Fruit fly (Drosophila melanogaster) S2 (cell line): ENCODE measurements around the gene CYLD.

Experiments
- CG8478 ChIP-seq: fragments of >200 bp; optimal IDR thresholded peaks from 2 replicates; lab custom pipeline; 2018
- CTCF ChIP-seq, 2 experiments: fragments of >200 bp; optimal IDR thresholded peaks; 2 replicates each; lab custom pipeline; 2018

- no peak for TF ChIP-seq CG8478 (lab: Kevin White, UChicago)
- no peak for TF ChIP-seq CTCF (optimal IDR thresholded peaks at IDR 0.05; lab: Kevin White, UChicago)
Observed at dm6 chr2L:10265129-10265528, 34.5 kb downstream of the CYLD start, which contains the start of gene Mob3.
